Worm (Caenorhabditis elegans) whole organism, late embryonic: ENCODE data around the gene mek-1.

Experiments
- C08G9.2 ChIP-seq: sonication (generic microtip); optimal IDR thresholded peaks from 2 replicates; lab custom pipeline; 2016; ENCODE audit warnings: mild to moderate bottlenecking, missing genetic modification characterization, moderate library complexity, missing compliant biosample characterization
- F13H6.1 ChIP-seq: sonication (generic microtip); optimal IDR thresholded peaks from 2 replicates; lab custom pipeline; 2016; ENCODE audit warnings: missing genetic modification characterization, missing compliant biosample characterization
- K09A11.1 ChIP-seq: sonication (generic microtip); optimal IDR thresholded peaks from 2 replicates; lab custom pipeline; 2017; ENCODE audit warnings: antibody characterized with exemption, mild to moderate bottlenecking, missing genetic modification characterization, missing compliant biosample characterization; ENCODE audit not compliant: insufficient read depth
- T23F11.4 ChIP-seq: fragments of 200-800 bp; sonication (Bioruptor generic); optimal IDR thresholded peaks from 2 replicates; lab custom pipeline; 2018; ENCODE audit warnings: mild to moderate bottlenecking, missing genetic modification characterization, missing compliant biosample characterization
- ahr-1 ChIP-seq: sonication (generic microtip); optimal IDR thresholded peaks from 2 replicates; lab custom pipeline; 2016; ENCODE audit warnings: missing genetic modification characterization, missing compliant biosample characterization
- ceh-14 ChIP-seq: sonication (generic microtip); optimal IDR thresholded peaks from 2 replicates; lab custom pipeline; 2016; ENCODE audit warnings: missing genotype, missing genetic modification characterization, missing compliant biosample characterization
- ceh-18 ChIP-seq: sonication (generic microtip); optimal IDR thresholded peaks from 2 replicates; lab custom pipeline; 2016; ENCODE audit warnings: missing genetic modification characterization, missing compliant biosample characterization
- ceh-19 ChIP-seq: fragments of 200-800 bp; sonication (Bioruptor generic); optimal IDR thresholded peaks from 2 replicates; lab custom pipeline; 2018; ENCODE audit warnings: mild to moderate bottlenecking, missing genetic modification characterization, missing compliant biosample characterization
- ceh-2 ChIP-seq: sonication (generic microtip); optimal IDR thresholded peaks from 2 replicates; lab custom pipeline; 2016; ENCODE audit warnings: missing genotype, missing genetic modification characterization, missing compliant biosample characterization
- ceh-30 ChIP-seq: fragments of 150-350 bp; optimal IDR thresholded peaks from 2 replicates; lab custom pipeline; 2014; ENCODE audit warnings: missing biosample characterization, missing genetic modification characterization
- ceh-31 ChIP-seq: sonication (generic microtip); optimal IDR thresholded peaks from 2 replicates; lab custom pipeline; 2016; ENCODE audit warnings: missing genetic modification characterization, missing compliant biosample characterization
- ceh-34 ChIP-seq: sonication (generic microtip); optimal IDR thresholded peaks from 2 replicates; lab custom pipeline; 2016; ENCODE audit warnings: mild to moderate bottlenecking, missing genetic modification characterization, missing compliant biosample characterization
- ceh-45 ChIP-seq: fragments of 200-800 bp; sonication (Bioruptor generic); IDR thresholded peaks from 2 replicates; pipeline ENCODE4 v1.3.6; 2022; ENCODE audit warnings: missing genetic modification reagents, missing genetic modification characterization, missing compliant biosample characterization
- ceh-48 ChIP-seq: sonication (generic microtip); optimal IDR thresholded peaks from 2 replicates; lab custom pipeline; 2016; ENCODE audit warnings: missing genetic modification characterization, inconsistent platforms, missing compliant biosample characterization
- ceh-9 ChIP-seq: sonication (generic microtip); optimal IDR thresholded peaks from 2 replicates; lab custom pipeline; 2016; ENCODE audit warnings: mild to moderate bottlenecking, missing genetic modification characterization, inconsistent platforms, missing compliant biosample characterization
- che-1 ChIP-seq: sonication (generic microtip); optimal IDR thresholded peaks from 2 replicates; lab custom pipeline; 2016; ENCODE audit warnings: mild to moderate bottlenecking, missing genetic modification characterization, missing compliant biosample characterization
- dve-1 ChIP-seq: sonication (generic microtip); optimal IDR thresholded peaks from 2 replicates; lab custom pipeline; 2017; ENCODE audit warnings: antibody characterized with exemption, mild to moderate bottlenecking, missing genetic modification characterization, missing compliant biosample characterization
- elt-4 ChIP-seq: sonication (generic microtip); optimal IDR thresholded peaks from 2 replicates; lab custom pipeline; 2016; ENCODE audit warnings: missing genetic modification characterization, missing compliant biosample characterization
- fkh-6 ChIP-seq: sonication (generic microtip); optimal IDR thresholded peaks from 2 replicates; lab custom pipeline; 2016; ENCODE audit warnings: missing genetic modification characterization, missing compliant biosample characterization
- hlh-30 ChIP-seq: sonication (generic microtip); optimal IDR thresholded peaks from 2 replicates; lab custom pipeline; 2017; ENCODE audit warnings: antibody characterized with exemption, missing genetic modification characterization, missing compliant biosample characterization; ENCODE audit not compliant: insufficient read depth
- hlh-6 ChIP-seq: sonication (generic microtip); optimal IDR thresholded peaks from 2 replicates; lab custom pipeline; 2016; ENCODE audit warnings: missing genotype, missing genetic modification characterization, missing compliant biosample characterization
- hlh-8 ChIP-seq: sonication (generic microtip); optimal IDR thresholded peaks from 2 replicates; lab custom pipeline; 2016; ENCODE audit warnings: missing genotype, missing genetic modification characterization, missing compliant biosample characterization
- lim-6 ChIP-seq: sonication (generic microtip); optimal IDR thresholded peaks from 2 replicates; lab custom pipeline; 2016; ENCODE audit warnings: missing genetic modification characterization, missing compliant biosample characterization
- nfya-1 ChIP-seq: sonication (generic microtip); optimal IDR thresholded peaks from 2 replicates; lab custom pipeline; 2017; ENCODE audit warnings: missing genetic modification characterization, mild to moderate bottlenecking, missing compliant biosample characterization, antibody characterized with exemption, moderate library complexity
- nhr-232 ChIP-seq: sonication (generic microtip); optimal IDR thresholded peaks from 2 replicates; lab custom pipeline; 2016; ENCODE audit warnings: missing genetic modification characterization, missing compliant biosample characterization
- pat-9 ChIP-seq: fragments of 200-800 bp; sonication (Bioruptor generic); optimal IDR thresholded peaks from 2 replicates; lab custom pipeline; 2018; ENCODE audit warnings: mild to moderate bottlenecking, missing genetic modification characterization, moderate library complexity, missing compliant biosample characterization
- pha-4 ChIP-seq: fragments of 150-350 bp; optimal IDR thresholded peaks from 2 replicates; lab custom pipeline; 2018; ENCODE audit warnings: missing biosample characterization, missing genetic modification reagents, missing genetic modification characterization
- pqm-1 ChIP-seq: sonication (generic microtip); optimal IDR thresholded peaks from 2 replicates; lab custom pipeline; 2016; ENCODE audit warnings: missing genetic modification characterization, missing compliant biosample characterization
- pros-1 ChIP-seq: fragments of 150-350 bp; optimal IDR thresholded peaks from 2 replicates; lab custom pipeline; 2014; ENCODE audit warnings: missing biosample characterization, missing genetic modification reagents, missing genetic modification characterization
- ref-2 ChIP-seq: sonication (generic microtip); optimal IDR thresholded peaks from 2 replicates; lab custom pipeline; 2016; ENCODE audit warnings: missing genetic modification characterization, missing compliant biosample characterization
- rnt-1 ChIP-seq: sonication (generic microtip); optimal IDR thresholded peaks from 2 replicates; lab custom pipeline; 2016; ENCODE audit warnings: missing genetic modification characterization, missing compliant biosample characterization
- sdc-2 ChIP-seq: sonication (generic microtip); optimal IDR thresholded peaks from 2 replicates; lab custom pipeline; 2016; ENCODE audit warnings: missing genotype, missing genetic modification characterization, missing compliant biosample characterization
- sox-2 ChIP-seq: fragments of 200-800 bp; sonication (Bioruptor generic); IDR thresholded peaks from 2 replicates; pipeline ENCODE4 v1.3.6; 2022; ENCODE audit warnings: missing genetic modification reagents, missing genetic modification characterization, missing compliant biosample characterization
- tbx-2 ChIP-seq: sonication (generic microtip); optimal IDR thresholded peaks from 2 replicates; lab custom pipeline; 2016; ENCODE audit warnings: missing genetic modification characterization, missing compliant biosample characterization
- ttx-3 ChIP-seq: sonication (generic microtip); optimal IDR thresholded peaks from 2 replicates; lab custom pipeline; 2016; ENCODE audit warnings: missing genetic modification reagents, missing genetic modification characterization, missing compliant biosample characterization
- unc-42 ChIP-seq: sonication (generic microtip); optimal IDR thresholded peaks from 2 replicates; lab custom pipeline; 2016; ENCODE audit warnings: missing genotype, missing genetic modification characterization, missing compliant biosample characterization
- unc-55 ChIP-seq: sonication (generic microtip); optimal IDR thresholded peaks from 2 replicates; lab custom pipeline; 2017; ENCODE audit warnings: missing biosample characterization, missing genetic modification reagents, missing genetic modification characterization
- unc-86 ChIP-seq: sonication (generic microtip); optimal IDR thresholded peaks from 2 replicates; lab custom pipeline; 2016; ENCODE audit warnings: missing genetic modification characterization, missing compliant biosample characterization

Gene mek-1

ce11 chrX:7474968-7475433 lies 4.0 kb upstream of the mek-1 start, which contains the start of gene coh-1 (continued):
- TF ChIP-seq ttx-3 (tag; lab: Kevin White, UChicago) = no peak

- no peak for TF ChIP-seq ref-2
- no peak for TF ChIP-seq pros-1
- TF ChIP-seq nhr-232 (tag; lab: Kevin White, UChicago) = no peak
- peak; percentile 8 for TF ChIP-seq pat-9 (tag; lab: Kevin White, UChicago)
- peak; percentile 38 for TF ChIP-seq rnt-1
- peak; percentile 36 for TF ChIP-seq K09A11.1 (tag; lab: Kevin White, UChicago)
- TF ChIP-seq ceh-48 = no peak
- no peak for TF ChIP-seq fkh-6
- peak; percentile 57 for TF ChIP-seq tbx-2 (tag; lab: Kevin White, UChicago)
- no peak for TF ChIP-seq unc-86 (tag; lab: Kevin White, UChicago)
- no peak for TF ChIP-seq F13H6.1 (tag; lab: Kevin White, UChicago)
- TF ChIP-seq T23F11.4 (GFP tag; lab: Kevin White, UChicago) = no peak
- no peak for TF ChIP-seq hlh-8 (tag; lab: Kevin White, UChicago)
- no peak for TF ChIP-seq lim-6 (tag; lab: Kevin White, UChicago)
- TF ChIP-seq sdc-2 = peak; percentile 51
- TF ChIP-seq ahr-1 (tag; lab: Kevin White, UChicago) = no peak
- TF ChIP-seq pqm-1 (tag; lab: Kevin White, UChicago) = no peak
- no peak for TF ChIP-seq ceh-34
- TF ChIP-seq ceh-19 (GFP tag; lab: Kevin White, UChicago) = peak; percentile 46
- peak; percentile 51 for TF ChIP-seq ceh-31
- no peak for TF ChIP-seq C08G9.2 (tag; lab: Kevin White, UChicago)
- no peak for TF ChIP-seq ceh-30 (tag; lab: Kevin White, UChicago)
- no peak for TF ChIP-seq pha-4
- no peak for TF ChIP-seq dve-1 (tag; lab: Kevin White, UChicago)
- TF ChIP-seq ttx-3 (tag; lab: Kevin White, UChicago) = no peak
- no peak for TF ChIP-seq ceh-14 (tag; lab: Kevin White, UChicago)
- peak; percentile 49 for TF ChIP-seq hlh-30 (tag; lab: Kevin White, UChicago)
- no peak for TF ChIP-seq ceh-9 (tag; lab: Kevin White, UChicago)
- TF ChIP-seq unc-42 (tag; lab: Kevin White, UChicago) = peak; percentile 55
- TF ChIP-seq sox-2 (GFP tag; lab: Robert Waterston, UW) = no peak
Observed at ce11 chrX:7478476-7478875, 572 bp upstream of the mek-1 start.

ce11 chrX:7480756-7481155 lies 1.7 kb downstream of the mek-1 start, which contains the start of gene F48E3.9:
Gene F48E3.9, plus strand, starts transcription at chrX:7481056.
- no peak for TF ChIP-seq ceh-2 (tag; lab: Kevin White, UChicago)
- TF ChIP-seq, all 69 proteins: peak for 0

ce11 chrX:7485748-7486147 lies 6.7 kb downstream of the mek-1 start, which contains the start of gene gly-12:
Gene gly-12, plus strand, starts transcription at chrX:7485864.
- TF ChIP-seq ceh-14 (tag; lab: Kevin White, UChicago) (no peak), ceh-31 (peak; percentile 54), K09A11.1 (tag; lab: Kevin White, UChicago) (no peak), elt-4 (tag; lab: Kevin White, UChicago) (no peak), nfya-1 (tag; lab: Kevin White, UChicago) (peak; percentile 10), ref-2 (peak; percentile 22), rnt-1 (peak; percentile 90), unc-55 (GFP tag; lab: Kevin White, UChicago) (no peak), F13H6.1 (tag; lab: Kevin White, UChicago) (no peak), hlh-30 (tag; lab: Kevin White, UChicago) (no peak), hlh-6 (peak; percentile 14), ceh-18 (no peak), che-1 (no peak), pros-1 (no peak), tbx-2 (tag; lab: Kevin White, UChicago) (peak; percentile 49), C08G9.2 (tag; lab: Kevin White, UChicago) (peak; percentile 15), ceh-45 (GFP tag; lab: Robert Waterston, UW) (no peak)
